Fruit fly (Drosophila melanogaster) whole organism, prepupa: ENCODE data around the gene Exo84.

Experiments used
- Blimp-1 ChIP-seq: fragments of 200-800 bp; sonication (Bioruptor generic); optimal IDR thresholded peaks from 3 replicates; lab custom pipeline; 2017; ENCODE audit warnings: missing biosample characterization, missing genetic modification characterization, mild to moderate bottlenecking, moderate library complexity, missing genetic modification reagents
- CG10631 ChIP-seq: fragments of 200-800 bp; sonication (Bioruptor generic); optimal IDR thresholded peaks from 2 replicates; lab custom pipeline; 2016; ENCODE audit warnings: missing biosample characterization, missing genetic modification characterization
- CG11902 ChIP-seq: fragments of 200-800 bp; sonication (Bioruptor generic); optimal IDR thresholded peaks from 3 replicates; lab custom pipeline; 2016; ENCODE audit warnings: missing biosample characterization, missing genetic modification characterization
- CG15336 ChIP-seq: fragments of 200-800 bp; sonication (Bioruptor generic); IDR thresholded peaks from 2 replicates; pipeline ENCODE4 v1.3.6; 2022; ENCODE audit warnings: missing biosample characterization, missing genetic modification characterization
- CG1621 ChIP-seq: fragments of 200-800 bp; sonication (Bioruptor generic); optimal IDR thresholded peaks from 3 replicates; lab custom pipeline; 2018; ENCODE audit warnings: missing biosample characterization, mild to moderate bottlenecking, missing genetic modification characterization
- CG16779 ChIP-seq: fragments of 200-800 bp; sonication (Bioruptor generic); optimal IDR thresholded peaks from 3 replicates; lab custom pipeline; 2017; ENCODE audit warnings: missing biosample characterization, mild to moderate bottlenecking, missing genetic modification characterization
- CG31627 ChIP-seq: fragments of 200-800 bp; sonication (Bioruptor generic); optimal IDR thresholded peaks from 3 replicates; lab custom pipeline; 2016; ENCODE audit warnings: missing biosample characterization, missing genetic modification characterization
- CG6163 ChIP-seq: fragments of 200-800 bp; sonication (Bioruptor generic); IDR thresholded peaks from 3 replicates; pipeline ENCODE4 v1.3.6; 2022; ENCODE audit warnings: missing biosample characterization, missing genetic modification characterization
- CG6792 ChIP-seq: fragments of 200-800 bp; sonication (Bioruptor generic); optimal IDR thresholded peaks from 3 replicates; lab custom pipeline; 2016; ENCODE audit warnings: missing biosample characterization, missing genetic modification characterization
- CG6808 ChIP-seq: fragments of 200-800 bp; sonication (Bioruptor generic); optimal IDR thresholded peaks from 3 replicates; lab custom pipeline; 2017; ENCODE audit warnings: missing biosample characterization, missing genetic modification characterization, mild to moderate bottlenecking, moderate library complexity, missing genetic modification reagents
- CG6854 ChIP-seq: fragments of 200-800 bp; sonication (Bioruptor generic); optimal IDR thresholded peaks from 2 replicates; lab custom pipeline; 2017; ENCODE audit warnings: missing biosample characterization, mild to moderate bottlenecking, missing genetic modification characterization
- CG8319 ChIP-seq: fragments of 200-800 bp; sonication (Bioruptor generic); optimal IDR thresholded peaks from 3 replicates; lab custom pipeline; 2016; ENCODE audit warnings: missing biosample characterization, missing genetic modification characterization
- Eip75B ChIP-seq: fragments of 200-800 bp; sonication (Bioruptor generic); optimal IDR thresholded peaks from 3 replicates; lab custom pipeline; 2016; ENCODE audit warnings: missing biosample characterization, missing genetic modification characterization
- Eip78C ChIP-seq: fragments of 200-800 bp; sonication (Bioruptor generic); peaks from one replicate; lab custom pipeline; 2016; ENCODE audit warnings: missing biosample characterization, missing genetic modification characterization
- Eip93F ChIP-seq: fragments of 200-800 bp; sonication (Bioruptor generic); optimal IDR thresholded peaks from 2 replicates; lab custom pipeline; 2016; ENCODE audit warnings: missing biosample characterization, mild to moderate bottlenecking, missing genetic modification characterization
- Hr39 ChIP-seq: fragments of 200-800 bp; sonication (Bioruptor generic); optimal IDR thresholded peaks from 2 replicates; lab custom pipeline; 2016; ENCODE audit warnings: missing biosample characterization, missing genetic modification characterization
- Hr4 ChIP-seq: fragments of 200-800 bp; sonication (Bioruptor generic); optimal IDR thresholded peaks from 3 replicates; lab custom pipeline; 2016; ENCODE audit warnings: missing biosample characterization, missing genetic modification characterization
- Met ChIP-seq: fragments of 200-800 bp; sonication (Bioruptor generic); optimal IDR thresholded peaks from 3 replicates; lab custom pipeline; 2016; ENCODE audit warnings: missing biosample characterization, missing genetic modification characterization
- Sox102F ChIP-seq: fragments of 200-800 bp; sonication (Bioruptor generic); optimal IDR thresholded peaks from 2 replicates; lab custom pipeline; 2016; ENCODE audit warnings: missing biosample characterization, mild to moderate bottlenecking, missing genetic modification characterization
- Sox14 ChIP-seq: fragments of 200-800 bp; sonication (Bioruptor generic); optimal IDR thresholded peaks from 3 replicates; lab custom pipeline; 2016; ENCODE audit warnings: missing biosample characterization, missing genetic modification characterization
- Sox15 ChIP-seq: fragments of 200-800 bp; sonication (Bioruptor generic); optimal IDR thresholded peaks from 3 replicates; lab custom pipeline; 2016; ENCODE audit warnings: missing biosample characterization, missing genetic modification characterization
- achi ChIP-seq: fragments of 200-800 bp; sonication (Bioruptor generic); optimal IDR thresholded peaks from 3 replicates; lab custom pipeline; 2016; ENCODE audit warnings: missing biosample characterization, missing genetic modification characterization
- acj6 ChIP-seq: fragments of 200-800 bp; sonication (Bioruptor generic); optimal IDR thresholded peaks from 3 replicates; lab custom pipeline; 2016; ENCODE audit warnings: missing biosample characterization, missing genetic modification characterization
- dsx ChIP-seq: fragments of 200-800 bp; optimal IDR thresholded peaks from 3 replicates; lab custom pipeline; 2019; ENCODE audit warnings: missing biosample characterization, mild to moderate bottlenecking, missing genetic modification characterization, moderate library complexity; ENCODE audit not compliant: poor library complexity, severe bottlenecking
- eg ChIP-seq: fragments of 200-800 bp; sonication (Bioruptor generic); IDR thresholded peaks from 3 replicates; pipeline ENCODE4 v1.3.6; 2022; ENCODE audit warnings: missing biosample characterization, missing genetic modification characterization
- fd59A ChIP-seq: fragments of 200-800 bp; sonication (Bioruptor generic); optimal IDR thresholded peaks from 2 replicates; lab custom pipeline; 2017; ENCODE audit warnings: missing biosample characterization, mild to moderate bottlenecking, missing genetic modification characterization, missing genetic modification reagents
- fkh ChIP-seq: fragments of 200-800 bp; sonication (Bioruptor generic); optimal IDR thresholded peaks from 3 replicates; lab custom pipeline; 2017; ENCODE audit warnings: missing biosample characterization, mild to moderate bottlenecking, missing genetic modification characterization, moderate library complexity
- net ChIP-seq: fragments of 200-800 bp; sonication (Bioruptor generic); optimal IDR thresholded peaks from 3 replicates; lab custom pipeline; 2016; ENCODE audit warnings: missing biosample characterization, missing genetic modification characterization
- pdm3 ChIP-seq: fragments of 200-800 bp; sonication (Bioruptor generic); optimal IDR thresholded peaks from 3 replicates; lab custom pipeline; 2016; ENCODE audit warnings: missing biosample characterization, missing genetic modification characterization
- salr ChIP-seq, 2 experiments: fragments of 200-800 bp; sonication (Bioruptor generic); optimal IDR thresholded peaks; 3 replicates each; lab custom pipeline; 2016 to 2018; ENCODE audit warnings: missing biosample characterization in 2 of 2, missing genetic modification characterization in 2 of 2, mild to moderate bottlenecking in 1 of 2
- ss ChIP-seq, 2 experiments: fragments of 200-800 bp; sonication (Bioruptor generic); optimal IDR thresholded peaks; 2 replicates in 1 of 2; 3 replicates in 1 of 2; lab custom pipeline; 2017 to 2018; ENCODE audit warnings: mild to moderate bottlenecking in 2 of 2, missing biosample characterization in 2 of 2, missing genetic modification characterization in 2 of 2, moderate library complexity in 1 of 2
- svp ChIP-seq: fragments of 200-800 bp; sonication (Bioruptor generic); peaks from one replicate; lab custom pipeline; 2016; ENCODE audit warnings: missing biosample characterization, missing genetic modification characterization
- vri ChIP-seq: fragments of 200-800 bp; sonication (Bioruptor generic); optimal IDR thresholded peaks from 3 replicates; lab custom pipeline; 2016; ENCODE audit warnings: missing biosample characterization, mild to moderate bottlenecking, missing genetic modification characterization

Exo84 gene

DNA sequence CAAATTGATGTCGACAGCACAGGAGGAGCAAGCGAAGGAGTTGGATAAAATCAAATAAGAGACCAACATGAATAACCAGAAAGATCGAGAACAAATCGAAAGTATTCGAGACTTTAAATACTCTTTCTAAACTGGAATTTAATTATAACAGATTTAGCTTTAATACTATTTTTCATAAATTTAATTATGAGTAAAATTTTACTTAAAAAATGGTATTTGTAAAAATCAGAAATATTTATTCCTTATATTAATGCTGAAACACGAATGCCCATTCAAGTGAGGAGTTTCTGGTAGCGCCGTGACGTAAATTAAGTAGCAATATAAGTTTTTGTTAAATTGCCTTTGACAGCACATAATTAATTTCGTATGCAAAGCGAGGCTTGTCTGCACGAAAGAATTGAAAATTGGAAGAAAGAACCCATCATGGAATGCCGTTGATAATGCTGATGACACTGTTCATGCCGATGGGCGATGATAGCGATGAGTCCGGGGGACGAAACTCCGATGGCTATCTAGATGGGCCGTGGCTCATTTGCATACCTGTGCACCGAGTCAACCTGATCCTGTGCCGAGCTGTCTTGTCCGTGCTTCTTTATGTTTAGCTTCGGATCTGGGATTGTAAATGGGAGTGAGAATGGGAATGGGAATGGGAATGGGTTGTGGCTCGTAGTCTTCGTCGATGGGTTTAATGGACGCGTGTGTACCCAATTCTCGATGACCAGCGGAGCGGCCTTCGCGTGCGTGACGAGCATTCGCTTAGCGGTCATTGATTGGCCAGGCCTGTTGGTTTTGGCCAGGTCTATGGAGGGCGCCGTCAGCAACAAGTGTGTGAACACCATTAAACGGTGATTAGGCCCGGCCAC, 39.0 kb downstream of the Exo84 start (continued):
- TF ChIP-seq CG6163 (GFP tag; lab: Robert Waterston, UW), result peak; percentile 17; the same call in 1 of the 3 replicates
- no peak for TF ChIP-seq CG8319 (GFP tag; lab: Kevin White, UChicago)
- TF ChIP-seq Hr39 (GFP tag; lab: Kevin White, UChicago), result no peak
- TF ChIP-seq fkh (GFP tag; lab: Kevin White, UChicago), result no peak
- TF ChIP-seq Eip75B, result no peak
- no peak for TF ChIP-seq CG31627 (GFP tag; lab: Kevin White, UChicago)
- no peak for TF ChIP-seq net (GFP tag; lab: Kevin White, UChicago)
- peak; percentile 30 for TF ChIP-seq CG10631 (GFP tag; lab: Kevin White, UChicago)
- peak; percentile 64 for TF ChIP-seq CG15336 (GFP tag; lab: Robert Waterston, UW)
- TF ChIP-seq Sox14 (GFP tag; lab: Kevin White, UChicago), result peak; percentile 24
- peak; percentile 48 for TF ChIP-seq CG6808
- TF ChIP-seq fd59A (GFP tag; lab: Kevin White, UChicago), result no peak
- TF ChIP-seq pdm3 (GFP tag; lab: Kevin White, UChicago), result no peak
- no peak for TF ChIP-seq Eip93F (GFP tag; lab: Kevin White, UChicago)
- TF ChIP-seq Hr4 (GFP tag; lab: Kevin White, UChicago), result peak; percentile 6
- no peak for TF ChIP-seq CG11902 (GFP tag; lab: Kevin White, UChicago)
- 0 out of 3 replicates have a peak, but pooled peaks have one; percentile 9 for TF ChIP-seq eg (GFP tag; lab: Robert Waterston, UW)

DNA sequence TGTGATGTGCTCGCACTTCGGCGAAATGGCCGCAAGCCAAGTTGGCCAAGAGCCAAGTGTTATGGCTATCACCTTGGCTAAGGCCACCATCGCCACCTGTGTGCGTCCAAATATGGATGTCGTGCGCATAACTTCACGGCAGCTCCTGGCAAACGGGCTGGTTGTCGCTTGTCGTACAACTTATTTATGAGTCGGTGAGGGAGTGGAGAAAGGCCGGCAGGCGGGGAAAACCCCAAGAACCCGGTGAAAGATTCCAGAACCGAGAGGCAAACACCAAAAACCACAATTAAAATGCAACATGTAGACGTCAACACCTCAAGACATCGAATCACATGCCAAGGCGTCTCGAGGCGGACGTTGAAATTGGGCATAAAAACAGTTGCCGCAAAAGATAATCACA, 39.8 kb downstream of the Exo84 start:
- TF ChIP-seq svp (GFP tag; lab: Kevin White, UChicago) (peak; percentile 36), pdm3 (GFP tag; lab: Kevin White, UChicago) (no peak)
- TF ChIP-seq, all 60 proteins: peak for 1

dm6 chr3R:26011542-26011941, 40.5 kb downstream of the Exo84 start:
- no peak for TF ChIP-seq salr (GFP tag; optimal IDR thresholded peaks at IDR 0.05; lab: Kevin White, UChicago)
- peak; percentile 32 for TF ChIP-seq svp (GFP tag; lab: Kevin White, UChicago)
- TF ChIP-seq fkh (GFP tag; lab: Kevin White, UChicago), result peak; percentile 94
- TF ChIP-seq Eip78C (GFP tag; lab: Kevin White, UChicago), result peak; percentile 60
- TF ChIP-seq CG15336 (GFP tag; lab: Robert Waterston, UW), result no peak

- TF ChIP-seq svp (GFP tag; lab: Kevin White, UChicago) (peak; percentile 44), Sox15 (GFP tag; lab: Kevin White, UChicago) (no peak), dsx (peak; percentile 17), fd59A (GFP tag; lab: Kevin White, UChicago) (no peak), CG6808 (peak; percentile 25), net (GFP tag; lab: Kevin White, UChicago) (peak; percentile 13), ss (GFP tag; optimal IDR thresholded peaks at IDR 0.05; lab: Kevin White, UChicago) (peak; percentile 36 to 86), fkh (GFP tag; lab: Kevin White, UChicago) (peak; percentile 37), Sox102F (GFP tag; lab: Kevin White, UChicago) (peak; percentile 33), Blimp-1 (GFP tag; lab: Kevin White, UChicago) (no peak), achi (GFP tag; lab: Kevin White, UChicago) (no peak), vri (GFP tag; lab: Kevin White, UChicago) (peak; percentile 19), CG15336 (GFP tag; lab: Robert Waterston, UW) (no peak), CG1621 (tag; lab: Kevin White, UChicago) (peak; percentile 27), acj6 (GFP tag; lab: Kevin White, UChicago) (no peak), Met (GFP tag; lab: Kevin White, UChicago) (no peak), salr (GFP tag; optimal IDR thresholded peaks at IDR 0.05; lab: Kevin White, UChicago) (no peak), CG6854 (GFP tag; lab: Kevin White, UChicago) (peak; percentile 59), CG6792 (GFP tag; lab: Kevin White, UChicago) (no peak), CG16779 (tag; lab: Kevin White, UChicago) (no peak)
Measured at dm6 chr3R:26010628-26011027, 41.4 kb downstream of the Exo84 start.
